Worm (Caenorhabditis elegans) whole organism, L3 larva: Measurements from ENCODE around the gene gcy-7.

ENCODE experiments used
- R02D3.7 ChIP-seq: fragments of 150-350 bp; optimal IDR thresholded peaks from 2 replicates; lab custom pipeline; 2014; ENCODE audit warnings: missing biosample characterization, missing genetic modification characterization
- ZK546.5 ChIP-seq: sonication (generic microtip); optimal IDR thresholded peaks from 2 replicates; lab custom pipeline; 2017; ENCODE audit warnings: missing biosample characterization, missing genetic modification characterization
- ama-1 ChIP-seq: fragments of 150-350 bp; optimal IDR thresholded peaks from 2 replicates; lab custom pipeline; 2018
- daf-12 ChIP-seq: fragments of 150-350 bp; optimal IDR thresholded peaks from 2 replicates; lab custom pipeline; 2014; ENCODE audit warnings: missing biosample characterization, missing genetic modification reagents, missing genetic modification characterization
- egl-5 ChIP-seq: fragments of 150-350 bp; optimal IDR thresholded peaks from 2 replicates; lab custom pipeline; 2017; ENCODE audit warnings: missing biosample characterization, missing genetic modification reagents, missing genetic modification characterization, inconsistent platforms
- elt-1 ChIP-seq: fragments of 150-350 bp; optimal IDR thresholded peaks from 2 replicates; lab custom pipeline; 2014; ENCODE audit warnings: missing biosample characterization, missing genetic modification characterization
- elt-2 ChIP-seq: sonication (generic microtip); optimal IDR thresholded peaks from 2 replicates; lab custom pipeline; 2016; ENCODE audit warnings: missing genetic modification reagents, mild to moderate bottlenecking, missing genetic modification characterization, missing compliant biosample characterization
- fkh-10 ChIP-seq: sonication (generic microtip); optimal IDR thresholded peaks from 2 replicates; lab custom pipeline; 2017; ENCODE audit warnings: missing biosample characterization, missing genetic modification reagents, missing genetic modification characterization
- fos-1 ChIP-seq: fragments of 150-350 bp; optimal IDR thresholded peaks from 2 replicates; lab custom pipeline; 2014; ENCODE audit warnings: missing biosample characterization, missing genetic modification characterization
- hmg-11 ChIP-seq: sonication (generic microtip); optimal IDR thresholded peaks from 2 replicates; lab custom pipeline; 2016; ENCODE audit warnings: missing genetic modification characterization, missing compliant biosample characterization
- jun-1 ChIP-seq: fragments of 150-350 bp; optimal IDR thresholded peaks from 2 replicates; lab custom pipeline; 2014; ENCODE audit warnings: missing biosample characterization, missing genetic modification reagents, missing genetic modification characterization
- lin-15B ChIP-seq: fragments of 150-350 bp; optimal IDR thresholded peaks from 2 replicates; lab custom pipeline; 2014; ENCODE audit warnings: missing biosample characterization, missing genetic modification characterization
- lin-39 ChIP-seq: fragments of 150-350 bp; optimal IDR thresholded peaks from 2 replicates; lab custom pipeline; 2018; ENCODE audit warnings: missing biosample characterization, missing genetic modification reagents, missing genetic modification characterization
- lsy-12 ChIP-seq: sonication (generic microtip); optimal IDR thresholded peaks from 2 replicates; lab custom pipeline; 2016; ENCODE audit warnings: mild to moderate bottlenecking, missing genetic modification characterization, missing compliant biosample characterization
- mdl-1 ChIP-seq: fragments of 150-350 bp; optimal IDR thresholded peaks from 2 replicates; lab custom pipeline; 2014; ENCODE audit warnings: missing biosample characterization, missing genetic modification characterization
- nfya-1 ChIP-seq: sonication (generic microtip); optimal IDR thresholded peaks from 2 replicates; lab custom pipeline; 2017; ENCODE audit warnings: missing genetic modification characterization, mild to moderate bottlenecking, missing compliant biosample characterization, antibody characterized with exemption, moderate library complexity; ENCODE audit not compliant: insufficient read depth
- nhr-12 ChIP-seq: fragments of 150-350 bp; optimal IDR thresholded peaks from 2 replicates; lab custom pipeline; 2014; ENCODE audit warnings: missing biosample characterization, missing genetic modification characterization
- nhr-23 ChIP-seq: fragments of 150-350 bp; optimal IDR thresholded peaks from 2 replicates; lab custom pipeline; 2014; ENCODE audit warnings: missing biosample characterization, missing genetic modification reagents, missing genetic modification characterization
- nhr-25 ChIP-seq: sonication (generic microtip); optimal IDR thresholded peaks from 2 replicates; lab custom pipeline; 2017; ENCODE audit warnings: missing biosample characterization, missing genetic modification characterization
- nhr-28 ChIP-seq: fragments of 150-350 bp; optimal IDR thresholded peaks from 2 replicates; lab custom pipeline; 2014; ENCODE audit warnings: missing biosample characterization, missing genetic modification characterization
- nhr-43 ChIP-seq: sonication (generic microtip); optimal IDR thresholded peaks from 2 replicates; lab custom pipeline; 2016; ENCODE audit warnings: mild to moderate bottlenecking, missing genetic modification characterization, missing compliant biosample characterization; ENCODE audit not compliant: poor library complexity, severe bottlenecking
- nhr-67 ChIP-seq: fragments of 150-350 bp; optimal IDR thresholded peaks from 2 replicates; lab custom pipeline; 2014; ENCODE audit warnings: missing biosample characterization, missing genetic modification characterization
- nhr-77 ChIP-seq: fragments of 150-350 bp; optimal IDR thresholded peaks from 2 replicates; lab custom pipeline; 2014; ENCODE audit warnings: missing biosample characterization, missing genetic modification characterization
- pha-4 ChIP-seq: fragments of 150-350 bp; optimal IDR thresholded peaks from 2 replicates; lab custom pipeline; 2014; ENCODE audit warnings: missing biosample characterization, missing genetic modification reagents, missing genetic modification characterization
- pqm-1 ChIP-seq: fragments of 150-350 bp; optimal IDR thresholded peaks from 2 replicates; lab custom pipeline; 2017; ENCODE audit warnings: missing biosample characterization, missing genetic modification characterization, inconsistent platforms
- skn-1 ChIP-seq: fragments of 150-350 bp; optimal IDR thresholded peaks from 2 replicates; lab custom pipeline; 2014; ENCODE audit warnings: missing biosample characterization, missing genetic modification characterization
- unc-39 ChIP-seq: sonication (generic microtip); optimal IDR thresholded peaks from 4 replicates; lab custom pipeline; 2017; ENCODE audit warnings: missing biosample characterization, missing genetic modification characterization
- unc-62 ChIP-seq: fragments of 150-350 bp; sonication (generic microtip); optimal IDR thresholded peaks from 4 replicates; lab custom pipeline; 2014; ENCODE audit warnings: missing biosample characterization, missing genetic modification reagents, missing genetic modification characterization
- ztf-4 ChIP-seq: fragments of 150-350 bp; optimal IDR thresholded peaks from 2 replicates; lab custom pipeline; 2014; ENCODE audit warnings: missing biosample characterization, missing genetic modification characterization

Gene gcy-7

ce11 chrV:8426210-8426609 lies 39.1 kb downstream of the gcy-7 start:
- TF ChIP-seq lsy-12 (tag; lab: Kevin White, UChicago) (no peak), daf-12 (tag; lab: Kevin White, UChicago) (no peak), ztf-4 (tag; lab: Kevin White, UChicago) (no peak), nfya-1 (tag; lab: Kevin White, UChicago) (peak; percentile 37), nhr-23 (tag; lab: Kevin White, UChicago) (no peak), pha-4 (tag; lab: Kevin White, UChicago) (peak; percentile 14), unc-39 (tag; lab: Kevin White, UChicago) (no peak)
- TF ChIP-seq, all 47 proteins: peak for 2

DNA sequence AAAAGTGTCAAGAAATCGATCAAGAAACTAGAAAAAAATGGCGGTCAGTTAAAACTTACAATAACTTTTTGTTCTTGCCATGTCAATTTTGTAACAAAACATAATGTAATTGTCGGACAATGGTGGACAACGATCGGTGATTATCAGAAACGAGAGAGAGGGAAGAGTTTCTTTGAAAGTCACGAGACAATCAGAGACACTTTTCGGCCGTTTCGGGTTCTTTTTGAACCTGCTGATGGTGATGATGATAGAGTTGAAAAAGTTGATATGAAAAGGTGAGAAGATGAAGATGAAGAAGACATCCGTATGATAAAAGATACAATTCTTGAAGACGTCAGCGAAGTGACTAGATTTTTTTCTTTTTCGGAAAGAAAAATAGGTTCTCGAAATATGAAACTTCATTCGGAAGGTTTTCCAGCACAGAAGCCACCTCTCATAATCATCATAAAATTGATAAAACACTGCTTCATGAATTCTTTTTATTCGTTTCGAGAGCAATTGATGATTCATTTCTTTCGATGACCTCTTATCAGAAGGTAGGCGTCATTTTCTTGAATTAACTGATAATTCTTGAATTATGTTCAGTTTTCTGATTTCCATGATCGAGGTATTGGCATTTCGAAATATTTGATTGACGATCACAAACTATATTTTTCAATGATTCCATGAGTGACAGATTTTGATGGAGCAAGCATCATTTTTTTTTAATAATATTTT lies 39.7 kb downstream of the gcy-7 start:
- TF ChIP-seq nhr-43 (peak; percentile 55), lin-15B (tag; lab: Kevin White, UChicago) (no peak), ZK546.5 (tag; lab: Kevin White, UChicago) (no peak), nhr-25 (tag; lab: Kevin White, UChicago) (peak; percentile 3), nhr-23 (tag; lab: Kevin White, UChicago) (peak; percentile 37), ztf-4 (tag; lab: Kevin White, UChicago) (no peak), elt-2 (tag; lab: Kevin White, UChicago) (peak; percentile 75), pqm-1 (tag; lab: Kevin White, UChicago) (peak; percentile 23), jun-1 (tag; lab: Kevin White, UChicago) (peak; percentile 7)

ce11 chrV:8428585-8429414 lies 41.6 kb downstream of the gcy-7 start:
- TF ChIP-seq egl-5 (peak; percentile 54), daf-12 (tag; lab: Kevin White, UChicago) (no peak), nfya-1 (tag; lab: Kevin White, UChicago) (peak; percentile 44), hmg-11 (peak; percentile 54)

ce11 chrV:8434400-8434827 lies 47.3 kb downstream of the gcy-7 start:
- peak; percentile 50 for TF ChIP-seq pqm-1 (tag; lab: Kevin White, UChicago)
- TF ChIP-seq nhr-67 (tag; lab: Kevin White, UChicago): no peak
- TF ChIP-seq fos-1 (tag; lab: Kevin White, UChicago): no peak
- TF ChIP-seq nhr-25 (tag; lab: Kevin White, UChicago): peak; percentile 23
- TF ChIP-seq R02D3.7 (tag; lab: Kevin White, UChicago): no peak
- no peak for TF ChIP-seq nhr-77 (tag; lab: Kevin White, UChicago)
- no peak for TF ChIP-seq nhr-28 (tag; lab: Kevin White, UChicago)
- no peak for TF ChIP-seq skn-1 (tag; lab: Kevin White, UChicago)
- TF ChIP-seq elt-2 (tag; lab: Kevin White, UChicago): peak; percentile 83
- TF ChIP-seq nhr-23 (tag; lab: Kevin White, UChicago): peak; percentile 1
- no peak for TF ChIP-seq lin-15B (tag; lab: Kevin White, UChicago)
- peak; percentile 69 for TF ChIP-seq pha-4 (tag; lab: Kevin White, UChicago)
- TF ChIP-seq, all 47 proteins: peak for 5

- no peak for TF ChIP-seq mdl-1 (tag; lab: Kevin White, UChicago)
- peak; percentile 25 for TF ChIP-seq fkh-10 (GFP tag; lab: Kevin White, UChicago)
Measured at ce11 chrV:8435292-8435691, 48.1 kb downstream of the gcy-7 start.

ce11 chrV:8437358-8437757 lies 50.2 kb downstream of the gcy-7 start:
- TF ChIP-seq ZK546.5 (tag; lab: Kevin White, UChicago) (no peak), ama-1 (lab: Kevin White, UChicago) (no peak), nhr-77 (tag; lab: Kevin White, UChicago) (no peak), unc-62 (GFP tag; lab: Kevin White, UChicago) (peak; percentile 12), nhr-12 (tag; lab: Kevin White, UChicago) (no peak), lin-39 (tag; lab: Kevin White, UChicago) (no peak), fos-1 (tag; lab: Kevin White, UChicago) (no peak), nhr-25 (tag; lab: Kevin White, UChicago) (no peak), fkh-10 (GFP tag; lab: Kevin White, UChicago) (no peak), elt-1 (tag; lab: Kevin White, UChicago) (peak; percentile 49)
